Worm (Caenorhabditis elegans) whole organism, late embryonic: ENCODE measurements around the gene cec-7.

Experiments
- ceh-30 ChIP-seq: fragments of 150-350 bp; optimal IDR thresholded peaks from 2 replicates; lab custom pipeline; 2014; ENCODE audit warnings: missing biosample characterization, missing genetic modification characterization
- hlh-30 ChIP-seq: sonication (generic microtip); optimal IDR thresholded peaks from 2 replicates; lab custom pipeline; 2017; ENCODE audit warnings: antibody characterized with exemption, missing genetic modification characterization, missing compliant biosample characterization; ENCODE audit not compliant: insufficient read depth
- hlh-8 ChIP-seq: sonication (generic microtip); optimal IDR thresholded peaks from 2 replicates; lab custom pipeline; 2016; ENCODE audit warnings: missing genotype, missing genetic modification characterization, missing compliant biosample characterization
- nfya-1 ChIP-seq: sonication (generic microtip); optimal IDR thresholded peaks from 2 replicates; lab custom pipeline; 2017; ENCODE audit warnings: missing genetic modification characterization, mild to moderate bottlenecking, missing compliant biosample characterization, antibody characterized with exemption, moderate library complexity
- npax-4 ChIP-seq: sonication (generic microtip); optimal IDR thresholded peaks from 2 replicates; lab custom pipeline; 2016; ENCODE audit warnings: missing genetic modification characterization, missing compliant biosample characterization
- odd-2 ChIP-seq: sonication (generic microtip); optimal IDR thresholded peaks from 2 replicates; lab custom pipeline; 2017; ENCODE audit warnings: antibody characterized with exemption, mild to moderate bottlenecking, missing genetic modification characterization, missing compliant biosample characterization
- pha-4 ChIP-seq: fragments of 150-350 bp; optimal IDR thresholded peaks from 2 replicates; lab custom pipeline; 2018; ENCODE audit warnings: missing biosample characterization, missing genetic modification reagents, missing genetic modification characterization
- pqm-1 ChIP-seq: sonication (generic microtip); optimal IDR thresholded peaks from 2 replicates; lab custom pipeline; 2016; ENCODE audit warnings: missing genetic modification characterization, missing compliant biosample characterization
- rnt-1 ChIP-seq: sonication (generic microtip); optimal IDR thresholded peaks from 2 replicates; lab custom pipeline; 2016; ENCODE audit warnings: missing genetic modification characterization, missing compliant biosample characterization
- sdc-2 ChIP-seq: sonication (generic microtip); optimal IDR thresholded peaks from 2 replicates; lab custom pipeline; 2016; ENCODE audit warnings: missing genotype, missing genetic modification characterization, missing compliant biosample characterization
- sox-2 ChIP-seq: fragments of 200-800 bp; sonication (Bioruptor generic); IDR thresholded peaks from 2 replicates; pipeline ENCODE4 v1.3.6; 2022; ENCODE audit warnings: missing genetic modification reagents, missing genetic modification characterization, missing compliant biosample characterization
- ttx-3 ChIP-seq: sonication (generic microtip); optimal IDR thresholded peaks from 2 replicates; lab custom pipeline; 2016; ENCODE audit warnings: missing genetic modification reagents, missing genetic modification characterization, missing compliant biosample characterization

ce11 chrIII:12918575-12918974 is 41.2 kb upstream of the cec-7 start, which contains the start of gene Y37D8A.16:
- TF ChIP-seq rnt-1, result no peak
- no peak for TF ChIP-seq odd-2 (tag; lab: Kevin White, UChicago)
- no peak for TF ChIP-seq nfya-1 (tag; lab: Kevin White, UChicago)
- TF ChIP-seq hlh-8 (tag; lab: Kevin White, UChicago), result no peak
- no peak for TF ChIP-seq pha-4 (tag; lab: Kevin White, UChicago)
- TF ChIP-seq pqm-1 (tag; lab: Kevin White, UChicago), result no peak
- TF ChIP-seq hlh-30, result no peak
- no peak for TF ChIP-seq npax-4 (tag; lab: Kevin White, UChicago)
- TF ChIP-seq sox-2 (GFP tag; lab: Robert Waterston, UW), result no peak
- no peak for TF ChIP-seq ceh-30 (tag; lab: Kevin White, UChicago)
- TF ChIP-seq sdc-2 (tag; lab: Kevin White, UChicago), result no peak
- TF ChIP-seq ttx-3 (tag; lab: Kevin White, UChicago), result no peak
